Fruit fly (Drosophila melanogaster): ENCODE measurements around the gene lush.

The lush gene

dm6 chr3L:19605974-19606497 is at the start of gene lush, which contains the start of gene CG9372:
TSS of gene lush (minus strand) at chr3L:19606090.
TSS of gene CG9372 (plus strand) at chr3L:19606208.
- TF ChIP-seq CG8478 (optimal IDR thresholded peaks at IDR 0.05) (no peak), Dll (optimal IDR thresholded peaks at IDR 0.05) (no peak), psq (optimal IDR thresholded peaks at IDR 0.05) (no peak)

- TF ChIP-seq EcR (GFP tag; optimal IDR thresholded peaks at IDR 0.05) (no peak), pan (optimal IDR thresholded peaks at IDR 0.05) (no peak), Dll (optimal IDR thresholded peaks at IDR 0.05) (no peak), CG8478 (optimal IDR thresholded peaks at IDR 0.05) (no peak), usp (GFP tag; optimal IDR thresholded peaks at IDR 0.05) (no peak), psq (optimal IDR thresholded peaks at IDR 0.05) (no peak)
These were observed 47.6 kb upstream of the lush start for dm6 chr3L:19653470-19653869.

dm6 chr3L:19650588-19650987 is 44.7 kb upstream of the lush start:
- TF ChIP-seq pan (optimal IDR thresholded peaks at IDR 0.05) = no peak
- TF ChIP-seq usp (GFP tag; optimal IDR thresholded peaks at IDR 0.05) = no peak
- no peak for TF ChIP-seq CG8478 (optimal IDR thresholded peaks at IDR 0.05)
- TF ChIP-seq psq (optimal IDR thresholded peaks at IDR 0.05) = no peak
- no peak for TF ChIP-seq Dll (optimal IDR thresholded peaks at IDR 0.05)
- TF ChIP-seq EcR (GFP tag; optimal IDR thresholded peaks at IDR 0.05) = no peak

dm6 chr3L:19650121-19650520 is 44.2 kb upstream of the lush start:
- TF ChIP-seq EcR (GFP tag; optimal IDR thresholded peaks at IDR 0.05) (no peak), CG8478 (optimal IDR thresholded peaks at IDR 0.05) (no peak), Dll (optimal IDR thresholded peaks at IDR 0.05) (no peak), psq (optimal IDR thresholded peaks at IDR 0.05) (no peak), usp (GFP tag; optimal IDR thresholded peaks at IDR 0.05) (no peak), pan (optimal IDR thresholded peaks at IDR 0.05) (peak; percentile 68)

- TF ChIP-seq Dll (optimal IDR thresholded peaks at IDR 0.05) = no peak
- TF ChIP-seq EcR (GFP tag; optimal IDR thresholded peaks at IDR 0.05) = no peak
- TF ChIP-seq usp (GFP tag; optimal IDR thresholded peaks at IDR 0.05) = no peak
- no peak for TF ChIP-seq CG8478 (optimal IDR thresholded peaks at IDR 0.05)
- TF ChIP-seq psq (optimal IDR thresholded peaks at IDR 0.05) = no peak
- no peak for TF ChIP-seq pan (optimal IDR thresholded peaks at IDR 0.05)
These were observed 43.6 kb upstream of the lush start, which contains the start of gene Oat for dm6 chr3L:19649374-19649948. TSS of gene Oat (minus strand) at chr3L:19649851.

dm6 chr3L:19648648-19649047 is 42.8 kb upstream of the lush start:
- no peak for TF ChIP-seq EcR (GFP tag; optimal IDR thresholded peaks at IDR 0.05)
- no peak for TF ChIP-seq psq (optimal IDR thresholded peaks at IDR 0.05)
- TF ChIP-seq usp (GFP tag; optimal IDR thresholded peaks at IDR 0.05) = no peak
- TF ChIP-seq pan (optimal IDR thresholded peaks at IDR 0.05) = no peak
- TF ChIP-seq CG8478 (optimal IDR thresholded peaks at IDR 0.05) = no peak
- no peak for TF ChIP-seq Dll (optimal IDR thresholded peaks at IDR 0.05)

dm6 chr3L:19646292-19646691 is 40.4 kb upstream of the lush start:
- TF ChIP-seq EcR (GFP tag; optimal IDR thresholded peaks at IDR 0.05) = no peak
- TF ChIP-seq pan (optimal IDR thresholded peaks at IDR 0.05) = no peak
- TF ChIP-seq psq (optimal IDR thresholded peaks at IDR 0.05) = no peak
- TF ChIP-seq Dll (optimal IDR thresholded peaks at IDR 0.05) = no peak
- no peak for TF ChIP-seq usp (GFP tag; optimal IDR thresholded peaks at IDR 0.05)
- TF ChIP-seq CG8478 (optimal IDR thresholded peaks at IDR 0.05) = no peak

- TF ChIP-seq psq (optimal IDR thresholded peaks at IDR 0.05) (no peak), Dll (optimal IDR thresholded peaks at IDR 0.05) (no peak), CG8478 (optimal IDR thresholded peaks at IDR 0.05) (no peak), EcR (GFP tag; optimal IDR thresholded peaks at IDR 0.05) (no peak), usp (GFP tag; optimal IDR thresholded peaks at IDR 0.05) (no peak), pan (optimal IDR thresholded peaks at IDR 0.05) (no peak)
These were observed 36.6 kb upstream of the lush start, which contains the start of gene Rnf146 for dm6 chr3L:19642448-19643020. TSS of gene Rnf146 (minus strand) at chr3L:19642816.

- TF ChIP-seq pan (optimal IDR thresholded peaks at IDR 0.05) = no peak
- no peak for TF ChIP-seq psq (optimal IDR thresholded peaks at IDR 0.05)
- no peak for TF ChIP-seq EcR (GFP tag; optimal IDR thresholded peaks at IDR 0.05)
- no peak for TF ChIP-seq CG8478 (optimal IDR thresholded peaks at IDR 0.05)
- no peak for TF ChIP-seq Dll (optimal IDR thresholded peaks at IDR 0.05)
- TF ChIP-seq usp (GFP tag; optimal IDR thresholded peaks at IDR 0.05) = no peak
These were observed 31.1 kb upstream of the lush start for dm6 chr3L:19636821-19637460.

- TF ChIP-seq usp (GFP tag; optimal IDR thresholded peaks at IDR 0.05) (no peak), CG8478 (optimal IDR thresholded peaks at IDR 0.05) (no peak), Dll (optimal IDR thresholded peaks at IDR 0.05) (no peak), EcR (GFP tag; optimal IDR thresholded peaks at IDR 0.05) (no peak), psq (optimal IDR thresholded peaks at IDR 0.05) (no peak), pan (optimal IDR thresholded peaks at IDR 0.05) (no peak)
These were observed 29.6 kb upstream of the lush start, which contains the start of gene wnd for dm6 chr3L:19635478-19635996. TSS of gene wnd (minus strand) at chr3L:19635783.

- no peak for TF ChIP-seq EcR (GFP tag; optimal IDR thresholded peaks at IDR 0.05)
- TF ChIP-seq pan (optimal IDR thresholded peaks at IDR 0.05) = no peak
- TF ChIP-seq psq (optimal IDR thresholded peaks at IDR 0.05) = no peak
- no peak for TF ChIP-seq CG8478 (optimal IDR thresholded peaks at IDR 0.05)
- no peak for TF ChIP-seq usp (GFP tag; optimal IDR thresholded peaks at IDR 0.05)
- TF ChIP-seq Dll (optimal IDR thresholded peaks at IDR 0.05) = no peak
These were observed 29.0 kb upstream of the lush start for dm6 chr3L:19634788-19635448.

Data from whole organism.